Fruit fly (Drosophila melanogaster) whole organism, embryonic: ENCODE results near the gene RfC4.

Source experiments
- Abd-B ChIP-seq: fragments of 200-800 bp; sonication (Bioruptor generic); optimal IDR thresholded peaks from 2 replicates; lab custom pipeline; 2018; ENCODE audit warnings: missing biosample characterization, mild to moderate bottlenecking, missing genetic modification characterization, moderate library complexity
- Aef1 ChIP-seq: fragments of 200-800 bp; sonication (Bioruptor generic); IDR thresholded peaks from 3 replicates; pipeline ENCODE4 v1.3.6; 2022; ENCODE audit warnings: missing biosample characterization, missing genetic modification characterization
- CG10654 ChIP-seq: fragments of 200-800 bp; sonication (Bioruptor generic); optimal IDR thresholded peaks from 2 replicates; lab custom pipeline; 2016; ENCODE audit warnings: missing biosample characterization, missing genetic modification characterization
- CG12299 ChIP-seq: fragments of 200-800 bp; sonication (Bioruptor generic); optimal IDR thresholded peaks from 2 replicates; lab custom pipeline; 2018; ENCODE audit warnings: missing biosample characterization, mild to moderate bottlenecking, missing genetic modification characterization
- CG15073 ChIP-seq: fragments of 200-800 bp; sonication (Bioruptor generic); optimal IDR thresholded peaks from 2 replicates; lab custom pipeline; 2016; ENCODE audit warnings: missing biosample characterization, missing genetic modification characterization
- CG16863 ChIP-seq: fragments of 200-800 bp; sonication (Bioruptor generic); optimal IDR thresholded peaks from 3 replicates; lab custom pipeline; 2016; ENCODE audit warnings: missing biosample characterization, missing genetic modification characterization
- CG8944 ChIP-seq: fragments of 200-800 bp; sonication (Bioruptor generic); optimal IDR thresholded peaks from 3 replicates; lab custom pipeline; 2016; ENCODE audit warnings: missing biosample characterization, missing genetic modification characterization
- Dek ChIP-seq: fragments of 200-800 bp; sonication (Bioruptor generic); optimal IDR thresholded peaks from 3 replicates; lab custom pipeline; 2019; ENCODE audit warnings: missing biosample characterization, mild to moderate bottlenecking, missing genetic modification characterization, moderate library complexity
- Eip74EF ChIP-seq, 2 experiments: fragments of 200-800 bp in 1 of 2; fragments of >200 bp in 1 of 2; sonication (Bioruptor generic) in 1 of 2; optimal IDR thresholded peaks; 2 replicates each; lab custom pipeline; 2017 to 2019; ENCODE audit warnings: missing biosample characterization in 2 of 2, missing genetic modification characterization in 2 of 2, mild to moderate bottlenecking in 1 of 2, moderate library complexity in 1 of 2
- Fer1 ChIP-seq: fragments of 200-800 bp; sonication (Bioruptor generic); optimal IDR thresholded peaks from 2 replicates; lab custom pipeline; 2017; ENCODE audit warnings: missing biosample characterization, mild to moderate bottlenecking, missing genetic modification characterization
- gce ChIP-seq: fragments of 200-800 bp; sonication (Bioruptor generic); IDR thresholded peaks from 3 replicates; pipeline ENCODE4 v1.3.6; 2022; ENCODE audit warnings: missing biosample characterization, missing genetic modification characterization
- slbo ChIP-seq: fragments of 200-800 bp; sonication (Bioruptor generic); IDR thresholded peaks from 2 replicates; pipeline ENCODE4 v1.3.6; 2022; ENCODE audit warnings: missing biosample characterization, missing genetic modification characterization

DNA sequence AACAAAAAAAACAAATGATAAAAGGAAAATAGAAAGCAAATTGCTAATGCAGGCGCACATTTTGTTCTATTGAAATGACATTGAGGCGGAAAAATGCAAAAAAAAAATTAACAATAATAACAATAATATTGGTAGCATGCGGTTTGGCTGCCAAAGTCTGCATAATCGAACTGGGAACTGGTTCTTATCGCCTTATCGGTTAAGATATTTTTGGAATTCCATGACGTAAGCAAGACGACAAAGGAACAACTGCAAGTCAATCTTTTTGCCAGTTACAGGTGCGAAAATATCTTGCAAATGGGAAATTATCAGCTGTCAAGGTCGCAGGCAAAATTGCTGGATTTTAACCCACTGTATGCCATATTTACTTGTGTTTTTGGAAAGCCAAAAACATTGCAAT, 3.3 kb downstream of the RfC4 start:
- TF ChIP-seq CG12299 (tag; lab: Kevin White, UChicago) (no peak), CG16863 (GFP tag; lab: Kevin White, UChicago) (no peak), Aef1 (GFP tag; lab: Robert Waterston, UW) (no peak), Fer1 (no peak), Eip74EF (GFP tag; optimal IDR thresholded peaks at IDR 0.05; lab: Kevin White, UChicago) (no peak), CG8944 (no peak), Abd-B (GFP tag; lab: Kevin White, UChicago) (no peak), slbo (no peak), CG10654 (GFP tag; lab: Kevin White, UChicago) (no peak), Dek (tag; lab: Kevin White, UChicago) (no peak), gce (GFP tag; lab: Robert Waterston, UW) (no peak), CG15073 (GFP tag; lab: Kevin White, UChicago) (no peak)
